Fruit fly (Drosophila melanogaster) whole organism, embryonic: ENCODE measurements around the gene CG7627.

Experiments
- Atf3 ChIP-seq: fragments of 200-800 bp; sonication (Bioruptor generic); optimal IDR thresholded peaks from 3 replicates; lab custom pipeline; 2016; ENCODE audit warnings: missing biosample characterization, missing genetic modification characterization
- Bgb ChIP-seq: fragments of 200-800 bp; sonication (Bioruptor generic); IDR thresholded peaks from 2 replicates; pipeline ENCODE4 v1.3.6; 2022; ENCODE audit warnings: missing biosample characterization, missing genetic modification characterization; ENCODE audit not compliant: partially characterized antibody
- C15 ChIP-seq: fragments of 200-800 bp; sonication (Bioruptor generic); IDR thresholded peaks from 3 replicates; pipeline ENCODE4 v1.3.6; 2022; ENCODE audit warnings: missing biosample characterization, missing genetic modification characterization
- CG10431 ChIP-seq: fragments of 200-800 bp; sonication (Bioruptor generic); optimal IDR thresholded peaks from 3 replicates; lab custom pipeline; 2018; ENCODE audit warnings: missing biosample characterization, mild to moderate bottlenecking, missing genetic modification characterization
- CG10543 ChIP-seq: fragments of 200-800 bp; sonication (Bioruptor generic); optimal IDR thresholded peaks from 3 replicates; lab custom pipeline; 2017; ENCODE audit warnings: missing biosample characterization, mild to moderate bottlenecking, missing genetic modification characterization, moderate library complexity
- CG11093 ChIP-seq: fragments of 200-800 bp; sonication (Bioruptor generic); IDR thresholded peaks from 3 replicates; pipeline ENCODE4 v1.3.6; 2022; ENCODE audit warnings: missing biosample characterization, missing genetic modification characterization
- CG12219 ChIP-seq: fragments of 200-800 bp; sonication (Bioruptor generic); optimal IDR thresholded peaks from 3 replicates; lab custom pipeline; 2018; ENCODE audit warnings: missing biosample characterization, mild to moderate bottlenecking, missing genetic modification characterization
- CG12659 ChIP-seq: fragments of 200-800 bp; sonication (Bioruptor generic); optimal IDR thresholded peaks from 3 replicates; lab custom pipeline; 2017; ENCODE audit warnings: mild to moderate bottlenecking, missing biosample characterization, missing genetic modification reagents, missing genetic modification characterization
- CG13123 ChIP-seq: fragments of 200-800 bp; sonication (Bioruptor generic); optimal IDR thresholded peaks from 2 replicates; lab custom pipeline; 2016; ENCODE audit warnings: missing biosample characterization, missing genetic modification characterization
- CG14050 ChIP-seq: fragments of 200-800 bp; sonication (Bioruptor generic); IDR thresholded peaks from 3 replicates; pipeline ENCODE4 v1.3.6; 2022; ENCODE audit warnings: missing biosample characterization, missing genetic modification characterization
- CG17568 ChIP-seq: fragments of 200-800 bp; sonication (Bioruptor generic); optimal IDR thresholded peaks from 2 replicates; lab custom pipeline; 2018; ENCODE audit warnings: missing biosample characterization, mild to moderate bottlenecking, missing genetic modification characterization, moderate library complexity
- CG30403 ChIP-seq: fragments of 200-800 bp; sonication (Bioruptor generic); optimal IDR thresholded peaks from 3 replicates; lab custom pipeline; 2016; ENCODE audit warnings: missing biosample characterization, missing genetic modification characterization
- CG31388 ChIP-seq: fragments of 200-800 bp; sonication (Bioruptor generic); optimal IDR thresholded peaks from 2 replicates; lab custom pipeline; 2016; ENCODE audit warnings: missing biosample characterization, missing genetic modification characterization
- CG32532 ChIP-seq: fragments of 200-800 bp; sonication (Bioruptor generic); IDR thresholded peaks from 2 replicates; pipeline ENCODE4 v1.3.6; 2022; ENCODE audit warnings: missing biosample characterization, missing genetic modification characterization
- CG3281 ChIP-seq: fragments of 200-800 bp; sonication (Bioruptor generic); optimal IDR thresholded peaks from 3 replicates; lab custom pipeline; 2017; ENCODE audit warnings: missing biosample characterization, mild to moderate bottlenecking, missing genetic modification characterization
- CG3726 ChIP-seq: fragments of 200-800 bp; sonication (Bioruptor generic); IDR thresholded peaks from 3 replicates; pipeline ENCODE4, ENCODE4 v1.3.6; 2022; ENCODE audit warnings: missing biosample characterization, missing genetic modification characterization
- CG3995 ChIP-seq: fragments of 200-800 bp; sonication (Bioruptor generic); optimal IDR thresholded peaks from 3 replicates; lab custom pipeline; 2016; ENCODE audit warnings: missing biosample characterization, missing genetic modification characterization
- CG4404 ChIP-seq: fragments of 200-800 bp; sonication (Bioruptor generic); IDR thresholded peaks from 2 replicates; pipeline ENCODE4 v1.3.6; 2022; ENCODE audit warnings: missing biosample characterization, missing genetic modification characterization
- CG8944 ChIP-seq: fragments of 200-800 bp; sonication (Bioruptor generic); optimal IDR thresholded peaks from 3 replicates; lab custom pipeline; 2016; ENCODE audit warnings: missing biosample characterization, missing genetic modification characterization
- Dll ChIP-seq: fragments of 200-800 bp; sonication (Bioruptor generic); IDR thresholded peaks from 4 replicates; pipeline ENCODE4 v1.3.6; 2022; ENCODE audit warnings: missing biosample characterization, missing genetic modification characterization; ENCODE audit not compliant: partially characterized antibody
- Doc3 ChIP-seq: fragments of 200-800 bp; sonication (Bioruptor generic); IDR thresholded peaks from 3 replicates; pipeline ENCODE4 v1.3.6; 2022; ENCODE audit warnings: missing biosample characterization, missing genetic modification characterization; ENCODE audit not compliant: partially characterized antibody
- Drgx ChIP-seq: fragments of 200-800 bp; sonication (Bioruptor generic); IDR thresholded peaks from 2 replicates; pipeline ENCODE4 v1.3.6; 2022; ENCODE audit warnings: missing biosample characterization, missing genetic modification characterization
- E2f1 ChIP-seq: fragments of 200-800 bp; sonication (Bioruptor generic); IDR thresholded peaks from 2 replicates; pipeline ENCODE4 v1.3.6; 2022; ENCODE audit warnings: missing biosample characterization, missing genetic modification characterization
- Hey ChIP-seq: fragments of 200-800 bp; sonication (Bioruptor generic); optimal IDR thresholded peaks from 3 replicates; lab custom pipeline; 2018; ENCODE audit warnings: missing biosample characterization, mild to moderate bottlenecking, missing genetic modification characterization
- Mes4 ChIP-seq: fragments of 200-800 bp; sonication (Bioruptor generic); optimal IDR thresholded peaks from 2 replicates; lab custom pipeline; 2016; ENCODE audit warnings: missing biosample characterization, missing genetic modification characterization
- Sin3A ChIP-seq: fragments of >200 bp; optimal IDR thresholded peaks from 2 replicates; lab custom pipeline; 2018
- Sox100B ChIP-seq: fragments of 200-800 bp; sonication (Bioruptor generic); optimal IDR thresholded peaks from 3 replicates; lab custom pipeline; 2018; ENCODE audit warnings: missing biosample characterization, mild to moderate bottlenecking, missing genetic modification characterization
- Stat92E ChIP-seq, 3 experiments: fragments of >200 bp in 2 of 3; fragments of 200-800 bp in 1 of 3; sonication (Bioruptor generic) in 1 of 3; optimal IDR thresholded peaks; 2 replicates each; lab custom pipeline; 2017 to 2019; ENCODE audit warnings: missing biosample characterization in 3 of 3, missing genetic modification characterization in 3 of 3, mild to moderate bottlenecking in 1 of 3, moderate library complexity in 1 of 3
- ash1 ChIP-seq: fragments of 200-800 bp; sonication (Bioruptor generic); optimal IDR thresholded peaks from 2 replicates; lab custom pipeline; 2018; ENCODE audit warnings: missing biosample characterization, mild to moderate bottlenecking, missing genetic modification characterization
- bab2 ChIP-seq: fragments of 200-800 bp; sonication (Bioruptor generic); optimal IDR thresholded peaks from 2 replicates; lab custom pipeline; 2016; ENCODE audit warnings: missing biosample characterization, missing genetic modification characterization
- chinmo ChIP-seq: fragments of 200-800 bp; sonication (Bioruptor generic); IDR thresholded peaks from 4 replicates; pipeline ENCODE4 v1.3.6; 2022; ENCODE audit warnings: missing biosample characterization, missing genetic modification characterization; ENCODE audit not compliant: partially characterized antibody
- cwo ChIP-seq: fragments of 200-800 bp; sonication (Bioruptor generic); optimal IDR thresholded peaks from 3 replicates; lab custom pipeline; 2017; ENCODE audit warnings: missing biosample characterization, missing genetic modification characterization, mild to moderate bottlenecking, moderate library complexity, missing genetic modification reagents
- danr ChIP-seq: fragments of 200-800 bp; sonication (Bioruptor generic); IDR thresholded peaks from 2 replicates; pipeline ENCODE4 v1.3.6; 2022; ENCODE audit warnings: missing biosample characterization, missing genetic modification characterization
- dmrt99B ChIP-seq: fragments of 200-800 bp; sonication (Bioruptor generic); optimal IDR thresholded peaks from 2 replicates; lab custom pipeline; 2018; ENCODE audit warnings: missing biosample characterization, mild to moderate bottlenecking, missing genetic modification characterization, moderate library complexity
- fu2 ChIP-seq: fragments of 200-800 bp; sonication (Bioruptor generic); optimal IDR thresholded peaks from 2 replicates; lab custom pipeline; 2016; ENCODE audit warnings: missing biosample characterization, missing genetic modification characterization
- gcm2 ChIP-seq: fragments of 200-800 bp; sonication (Bioruptor generic); optimal IDR thresholded peaks from 2 replicates; lab custom pipeline; 2016; ENCODE audit warnings: missing biosample characterization, missing genetic modification characterization
- grau ChIP-seq: fragments of 200-800 bp; optimal IDR thresholded peaks from 3 replicates; lab custom pipeline; 2019; ENCODE audit warnings: missing biosample characterization, mild to moderate bottlenecking, missing genetic modification characterization, moderate library complexity
- ham ChIP-seq: fragments of 200-800 bp; sonication (Bioruptor generic); IDR thresholded peaks from 2 replicates; pipeline ENCODE4 v1.3.6; 2022; ENCODE audit warnings: missing biosample characterization, missing genetic modification characterization
- jing ChIP-seq: fragments of 200-800 bp; sonication (Bioruptor generic); optimal IDR thresholded peaks from 2 replicates; lab custom pipeline; 2018; ENCODE audit warnings: missing biosample characterization, mild to moderate bottlenecking, missing genetic modification characterization
- klu ChIP-seq: fragments of 200-800 bp; sonication (Bioruptor generic); IDR thresholded peaks from 2 replicates; pipeline ENCODE4 v1.3.6; 2022; ENCODE audit warnings: missing biosample characterization, missing genetic modification characterization
- nerfin-2 ChIP-seq: fragments of 200-800 bp; sonication (Bioruptor generic); IDR thresholded peaks from 2 replicates; pipeline ENCODE4 v1.3.6; 2022; ENCODE audit warnings: missing biosample characterization, missing genetic modification characterization; ENCODE audit not compliant: partially characterized antibody
- odd ChIP-seq: fragments of 200-800 bp; sonication (Bioruptor generic); optimal IDR thresholded peaks from 2 replicates; lab custom pipeline; 2017; ENCODE audit warnings: missing biosample characterization, mild to moderate bottlenecking, missing genetic modification characterization
- pnt ChIP-seq: fragments of 200-800 bp; sonication (Bioruptor generic); optimal IDR thresholded peaks from 3 replicates; lab custom pipeline; 2016; ENCODE audit warnings: missing biosample characterization, missing genetic modification characterization
- rib ChIP-seq: fragments of 200-800 bp; sonication (Bioruptor generic); IDR thresholded peaks from 2 replicates; pipeline ENCODE4 v1.3.6; 2022; ENCODE audit warnings: missing biosample characterization, missing genetic modification characterization
- sc ChIP-seq, 3 experiments: fragments of >200 bp in 2 of 3; fragments of 200-800 bp in 1 of 3; sonication (Bioruptor generic) in 1 of 3; optimal IDR thresholded peaks; 2 replicates in 2 of 3; 3 replicates in 1 of 3; lab custom pipeline; 2017; ENCODE audit warnings: mild to moderate bottlenecking in 1 of 3, missing biosample characterization in 1 of 3, missing genetic modification characterization in 1 of 3, missing genetic modification reagents in 1 of 3
- sisA ChIP-seq: fragments of 200-800 bp; sonication (Bioruptor generic); IDR thresholded peaks from 2 replicates; pipeline ENCODE4 v1.3.6; 2022; ENCODE audit warnings: missing biosample characterization, missing genetic modification characterization
- slbo ChIP-seq: fragments of 200-800 bp; sonication (Bioruptor generic); IDR thresholded peaks from 2 replicates; pipeline ENCODE4 v1.3.6; 2022; ENCODE audit warnings: missing biosample characterization, missing genetic modification characterization
- slp2 ChIP-seq: fragments of 200-800 bp; sonication (Bioruptor generic); optimal IDR thresholded peaks from 2 replicates; lab custom pipeline; 2016; ENCODE audit warnings: missing biosample characterization, missing genetic modification characterization
- tap ChIP-seq: fragments of 200-800 bp; optimal IDR thresholded peaks from 3 replicates; lab custom pipeline; 2019; ENCODE audit warnings: missing biosample characterization, mild to moderate bottlenecking, missing genetic modification characterization, moderate library complexity
- trem ChIP-seq: fragments of 200-800 bp; optimal IDR thresholded peaks from 3 replicates; lab custom pipeline; 2019; ENCODE audit warnings: missing biosample characterization, mild to moderate bottlenecking, missing genetic modification characterization, moderate library complexity
- unpg ChIP-seq: fragments of 200-800 bp; sonication (Bioruptor generic); optimal IDR thresholded peaks from 3 replicates; lab custom pipeline; 2018; ENCODE audit warnings: missing biosample characterization, mild to moderate bottlenecking, missing genetic modification characterization, moderate library complexity

The CG7627 gene

dm6 chr2L:8371354-8371937, 9.2 kb upstream of the CG7627 start (continued):
- TF ChIP-seq Sox100B (GFP tag; lab: Kevin White, UChicago): peak; percentile 19
- no peak for TF ChIP-seq CG10543 (GFP tag; lab: Kevin White, UChicago)
- no peak for TF ChIP-seq CG12219 (GFP tag; lab: Kevin White, UChicago)
- TF ChIP-seq CG11093 (GFP tag; lab: Robert Waterston, UW): no peak
- no peak for TF ChIP-seq nerfin-2 (GFP tag; lab: Robert Waterston, UW)
- TF ChIP-seq slp2 (GFP tag; lab: Kevin White, UChicago): no peak
- no peak for TF ChIP-seq gcm2
- no peak for TF ChIP-seq CG32532 (GFP tag; lab: Robert Waterston, UW)
- TF ChIP-seq klu (GFP tag; lab: Robert Waterston, UW): no peak
- TF ChIP-seq Dll (GFP tag; lab: Robert Waterston, UW): no peak
- no peak for TF ChIP-seq slbo
- TF ChIP-seq Doc3 (GFP tag; lab: Robert Waterston, UW): no peak
- TF ChIP-seq sisA (GFP tag; lab: Robert Waterston, UW): no peak
- TF ChIP-seq tap (tag; lab: Kevin White, UChicago): peak; percentile 21
- TF ChIP-seq pnt (GFP tag; lab: Kevin White, UChicago): no peak
- no peak for TF ChIP-seq bab2
- no peak for TF ChIP-seq E2f1
- TF ChIP-seq C15 (GFP tag; lab: Robert Waterston, UW): no peak
- TF ChIP-seq CG13123 (GFP tag; lab: Kevin White, UChicago): no peak
- no peak for TF ChIP-seq CG14050 (GFP tag; lab: Robert Waterston, UW)
- TF ChIP-seq cwo: no peak
- TF ChIP-seq rib (GFP tag; lab: Robert Waterston, UW): no peak
- no peak for TF ChIP-seq Stat92E (GFP tag; optimal IDR thresholded peaks at IDR 0.05; lab: Kevin White, UChicago)
- TF ChIP-seq Drgx (GFP tag; lab: Robert Waterston, UW): peak; percentile 41; the same call in 1 of the 2 replicates
- peak; percentile 54 for TF ChIP-seq dmrt99B (tag; lab: Kevin White, UChicago)
- TF ChIP-seq unpg (GFP tag; lab: Kevin White, UChicago): peak; percentile 8
- no peak for TF ChIP-seq fu2 (GFP tag; lab: Kevin White, UChicago)
- no peak for TF ChIP-seq CG4404 (GFP tag; lab: Robert Waterston, UW)
- TF ChIP-seq CG3995 (GFP tag; lab: Kevin White, UChicago): no peak
- TF ChIP-seq Bgb: no peak
- TF ChIP-seq CG3281: no peak
- no peak for TF ChIP-seq CG10431
- no peak for TF ChIP-seq trem
- no peak for TF ChIP-seq CG3726 (GFP tag; lab: Robert Waterston, UW)
- TF ChIP-seq odd: no peak
- TF ChIP-seq CG17568 (GFP tag; lab: Kevin White, UChicago): no peak
- no peak for TF ChIP-seq chinmo (GFP tag; lab: Robert Waterston, UW)
- no peak for TF ChIP-seq ham
- no peak for TF ChIP-seq Sin3A (lab: Kevin White, UChicago)
- TF ChIP-seq danr (GFP tag; lab: Robert Waterston, UW): no peak
- TF ChIP-seq sc (optimal IDR thresholded peaks at IDR 0.05; lab: Kevin White, UChicago): no peak
- TF ChIP-seq sc (GFP tag; optimal IDR thresholded peaks at IDR 0.05; lab: Kevin White, UChicago): no peak
- peak; percentile 23 for TF ChIP-seq CG12659 (GFP tag; lab: Kevin White, UChicago)
- peak; percentile 33 for TF ChIP-seq CG30403
- TF ChIP-seq CG8944 (GFP tag; lab: Kevin White, UChicago): no peak
- no peak for TF ChIP-seq Mes4 (GFP tag; lab: Kevin White, UChicago)
- peak; percentile 80 for TF ChIP-seq grau (tag; lab: Kevin White, UChicago)
- no peak for TF ChIP-seq Atf3
- no peak for TF ChIP-seq CG31388 (GFP tag; lab: Kevin White, UChicago)
- no peak for TF ChIP-seq jing
- no peak for TF ChIP-seq Hey (tag; lab: Kevin White, UChicago)
- TF ChIP-seq ash1: no peak
